Worm (Caenorhabditis elegans) whole organism, young adult: ENCODE measurements around the gene K07C11.8.

Experiments used
- F10E7.11 ChIP-seq: sonication (generic microtip); optimal IDR thresholded peaks from 2 replicates; lab custom pipeline; 2017; ENCODE audit warnings: mild to moderate bottlenecking, missing genetic modification characterization, moderate library complexity, missing compliant biosample characterization
- F22D6.2 ChIP-seq: sonication (generic microtip); optimal IDR thresholded peaks from 2 replicates; lab custom pipeline; 2016; ENCODE audit warnings: mild to moderate bottlenecking, missing genetic modification characterization, missing compliant biosample characterization
- F57A8.1 ChIP-seq: fragments of 200-800 bp; sonication (Bioruptor generic); optimal IDR thresholded peaks from 2 replicates; lab custom pipeline; 2018; ENCODE audit warnings: mild to moderate bottlenecking, missing genetic modification characterization, moderate library complexity, missing compliant biosample characterization
- Y53F4B.3 ChIP-seq: fragments of 200-800 bp; sonication (Bioruptor generic); IDR thresholded peaks from 2 replicates; pipeline ENCODE4 v1.3.6; 2022; ENCODE audit warnings: missing genetic modification reagents, missing genetic modification characterization, missing compliant biosample characterization
- Y53G8AR.9 ChIP-seq: fragments of 200-800 bp; sonication (Bioruptor generic); conservative IDR thresholded peaks from 2 replicates; pipeline ENCODE4 v1.3.6; 2022; ENCODE audit warnings: missing genetic modification reagents, missing genetic modification characterization, missing compliant biosample characterization
- Y79H2A.3 ChIP-seq: fragments of 200-800 bp; sonication (Bioruptor generic); conservative IDR thresholded peaks from 2 replicates; pipeline ENCODE4 v1.3.6; 2022; ENCODE audit warnings: missing genetic modification reagents, missing genetic modification characterization, missing compliant biosample characterization
- ama-1 ChIP-seq, 3 experiments: fragments of 150-350 bp in 1 of 3; sonication (generic microtip) in 2 of 3; optimal IDR thresholded peaks; 2 replicates each; lab custom pipeline; 2014 to 2018; ENCODE audit warnings: missing biosample characterization in 2 of 3, missing genetic modification characterization in 2 of 3, missing genetic modification reagents in 2 of 3
- atf-7 ChIP-seq: sonication (generic microtip); optimal IDR thresholded peaks from 2 replicates; lab custom pipeline; 2017; ENCODE audit warnings: mild to moderate bottlenecking, missing genetic modification characterization, missing compliant biosample characterization
- athp-1 ChIP-seq: sonication (generic microtip); optimal IDR thresholded peaks from 2 replicates; lab custom pipeline; 2017; ENCODE audit warnings: mild to moderate bottlenecking, missing genetic modification characterization, missing compliant biosample characterization
- cebp-1 ChIP-seq, 2 experiments: fragments of 200-800 bp in 1 of 2; sonication (Bioruptor generic) in 1 of 2; sonication (generic microtip) in 1 of 2; IDR thresholded peaks in 1 of 2; optimal IDR thresholded peaks in 1 of 2; 2 replicates each; pipeline versions ENCODE4 v1.3.6 to Lab custom; 2017 to 2022; ENCODE audit warnings: missing compliant biosample characterization in 2 of 2, missing genetic modification characterization in 2 of 2, mild to moderate bottlenecking in 1 of 2, missing genetic modification reagents in 1 of 2, moderate library complexity in 1 of 2
- cebp-2 ChIP-seq: fragments of 200-800 bp; sonication (Bioruptor generic); IDR thresholded peaks from 2 replicates; pipeline ENCODE4 v1.3.6; 2022; ENCODE audit warnings: missing genetic modification characterization, missing compliant biosample characterization
- ceh-58 ChIP-seq: fragments of 200-800 bp; sonication (Bioruptor generic); IDR thresholded peaks from 2 replicates; pipeline ENCODE4 v1.3.6; 2022; ENCODE audit warnings: missing genetic modification characterization, missing compliant biosample characterization
- ceh-79 ChIP-seq: sonication (generic microtip); optimal IDR thresholded peaks from 2 replicates; lab custom pipeline; 2017; ENCODE audit warnings: mild to moderate bottlenecking, missing genetic modification characterization, missing compliant biosample characterization
- die-1 ChIP-seq: sonication (generic microtip); optimal IDR thresholded peaks from 2 replicates; lab custom pipeline; 2016; ENCODE audit warnings: missing genotype, mild to moderate bottlenecking, missing genetic modification characterization, missing compliant biosample characterization
- dpff-1 ChIP-seq: sonication (generic microtip); optimal IDR thresholded peaks from 2 replicates; lab custom pipeline; 2017; ENCODE audit warnings: mild to moderate bottlenecking, missing genetic modification characterization, missing compliant biosample characterization
- dpl-1 ChIP-seq: fragments of 150-350 bp; optimal IDR thresholded peaks from 2 replicates; lab custom pipeline; 2014; ENCODE audit warnings: missing biosample characterization, missing genetic modification reagents, missing genetic modification characterization
- egl-18 ChIP-seq: fragments of 200-800 bp; sonication (Bioruptor generic); IDR thresholded peaks from 2 replicates; pipeline ENCODE4 v1.3.6; 2022; ENCODE audit warnings: missing genetic modification reagents, missing genetic modification characterization, missing compliant biosample characterization
- egrh-3 ChIP-seq: fragments of 200-800 bp; sonication (Bioruptor generic); IDR thresholded peaks from 2 replicates; pipeline ENCODE4 v1.3.6; 2022; ENCODE audit warnings: missing genetic modification reagents, missing genetic modification characterization, missing compliant biosample characterization
- him-1 ChIP-seq: sonication (generic microtip); optimal IDR thresholded peaks from 2 replicates; lab custom pipeline; 2016; ENCODE audit warnings: missing genotype, missing genetic modification reagents, missing genetic modification characterization, missing compliant biosample characterization
- hlh-26 ChIP-seq: fragments of 200-800 bp; sonication (Bioruptor generic); conservative IDR thresholded peaks from 2 replicates; pipeline ENCODE4 v1.3.6; 2022; ENCODE audit warnings: missing genetic modification reagents, missing genetic modification characterization, missing compliant biosample characterization
- hmg-20 ChIP-seq: fragments of 200-800 bp; sonication (Bioruptor generic); IDR thresholded peaks from 2 replicates; pipeline ENCODE4 v1.3.6; 2022; ENCODE audit warnings: missing genetic modification reagents, missing genetic modification characterization, missing compliant biosample characterization
- hrde-1 ChIP-seq: sonication (generic microtip); optimal IDR thresholded peaks from 2 replicates; lab custom pipeline; 2016; ENCODE audit warnings: missing genetic modification characterization, mild to moderate bottlenecking, missing compliant biosample characterization, moderate library complexity, missing genotype, missing genetic modification reagents, borderline replicate concordance
- hsf-1 ChIP-seq: fragments of 200-800 bp; sonication (Bioruptor generic); IDR thresholded peaks from 2 replicates; pipeline ENCODE4 v1.3.6; 2022; ENCODE audit warnings: missing genetic modification reagents, missing genetic modification characterization, missing compliant biosample characterization
- let-526 ChIP-seq: fragments of 200-800 bp; sonication (Bioruptor generic); IDR thresholded peaks from 2 replicates; pipeline ENCODE4 v1.3.6; 2022; ENCODE audit warnings: missing genetic modification reagents, missing genetic modification characterization, missing compliant biosample characterization
- lin-54 ChIP-seq: fragments of 200-800 bp; sonication (Bioruptor generic); optimal IDR thresholded peaks from 2 replicates; lab custom pipeline; 2018; ENCODE audit warnings: mild to moderate bottlenecking, missing genetic modification characterization, missing compliant biosample characterization
- lir-1 ChIP-seq: fragments of 200-800 bp; sonication (Bioruptor generic); conservative IDR thresholded peaks from 2 replicates; pipeline ENCODE4 v1.3.6; 2022; ENCODE audit warnings: missing genetic modification reagents, missing genetic modification characterization, missing compliant biosample characterization
- lsl-1 ChIP-seq: fragments of 200-800 bp; sonication (Bioruptor generic); optimal IDR thresholded peaks from 2 replicates; lab custom pipeline; 2018; ENCODE audit warnings: mild to moderate bottlenecking, missing genetic modification characterization, moderate library complexity, missing compliant biosample characterization
- lsy-27 ChIP-seq: sonication (generic microtip); optimal IDR thresholded peaks from 2 replicates; lab custom pipeline; 2017; ENCODE audit warnings: missing genetic modification characterization, mild to moderate bottlenecking, missing compliant biosample characterization, antibody characterized with exemption, missing genotype, borderline replicate concordance; ENCODE audit not compliant: insufficient read depth
- madf-3 ChIP-seq: fragments of 200-800 bp; sonication (Bioruptor generic); IDR thresholded peaks from 2 replicates; pipeline ENCODE4 v1.3.6; 2022; ENCODE audit warnings: missing genetic modification reagents, missing genetic modification characterization, missing compliant biosample characterization
- madf-8 ChIP-seq: fragments of 200-800 bp; sonication (Bioruptor generic); conservative IDR thresholded peaks from 2 replicates; pipeline ENCODE4 v1.3.6; 2022; ENCODE audit warnings: missing genetic modification reagents, missing genetic modification characterization, missing compliant biosample characterization
- mel-28 ChIP-seq: sonication (generic microtip); optimal IDR thresholded peaks from 2 replicates; lab custom pipeline; 2016; ENCODE audit warnings: borderline replicate concordance, mild to moderate bottlenecking, missing genetic modification characterization, missing compliant biosample characterization
- mes-4 ChIP-seq: sonication (generic microtip); optimal IDR thresholded peaks from 2 replicates; lab custom pipeline; 2016; ENCODE audit warnings: missing genotype, missing genetic modification characterization, missing compliant biosample characterization
- nfya-1 ChIP-seq: sonication (generic microtip); optimal IDR thresholded peaks from 2 replicates; lab custom pipeline; 2017; ENCODE audit warnings: antibody characterized with exemption, missing compliant biosample characterization, missing genetic modification characterization, borderline replicate concordance; ENCODE audit not compliant: insufficient read depth
- nhr-120 ChIP-seq: fragments of 200-800 bp; sonication (Bioruptor generic); IDR thresholded peaks from 2 replicates; pipeline ENCODE4 v1.3.6; 2022; ENCODE audit warnings: missing genetic modification characterization, missing compliant biosample characterization
- nhr-27 ChIP-seq: fragments of 200-800 bp; sonication (Bioruptor generic); optimal IDR thresholded peaks from 2 replicates; lab custom pipeline; 2018; ENCODE audit warnings: mild to moderate bottlenecking, missing genetic modification characterization, moderate library complexity, missing compliant biosample characterization
- rcor-1 ChIP-seq: fragments of 200-800 bp; sonication (Bioruptor generic); IDR thresholded peaks from 2 replicates; pipeline ENCODE4 v1.3.6; 2022; ENCODE audit warnings: missing genetic modification reagents, missing genetic modification characterization, missing compliant biosample characterization
- rec-8 ChIP-seq, 2 experiments: sonication (generic microtip); optimal IDR thresholded peaks; 2 replicates each; lab custom pipeline; 2016; ENCODE audit warnings: mild to moderate bottlenecking in 2 of 2, missing genetic modification characterization in 2 of 2, missing genetic modification reagents in 2 of 2, missing genotype in 2 of 2, missing biosample characterization in 1 of 2, missing compliant biosample characterization in 1 of 2, moderate library complexity in 1 of 2
- repo-1 ChIP-seq: sonication (generic microtip); optimal IDR thresholded peaks from 2 replicates; lab custom pipeline; 2017; ENCODE audit warnings: mild to moderate bottlenecking, missing genetic modification characterization, missing compliant biosample characterization
- snpc-1.3 ChIP-seq: sonication (generic microtip); optimal IDR thresholded peaks from 2 replicates; lab custom pipeline; 2017; ENCODE audit warnings: missing genetic modification characterization, mild to moderate bottlenecking, missing compliant biosample characterization, antibody characterized with exemption, moderate library complexity, missing genotype, missing genetic modification reagents; ENCODE audit not compliant: insufficient read depth
- sptf-2 ChIP-seq: fragments of 200-800 bp; sonication (Bioruptor generic); optimal IDR thresholded peaks from 2 replicates; lab custom pipeline; 2018; ENCODE audit warnings: mild to moderate bottlenecking, missing genetic modification characterization, missing compliant biosample characterization
- unc-62 ChIP-seq: fragments of 150-350 bp; optimal IDR thresholded peaks from 2 replicates; lab custom pipeline; 2014; ENCODE audit warnings: missing biosample characterization, missing genetic modification reagents, missing genetic modification characterization
- ztf-18 ChIP-seq: sonication (generic microtip); optimal IDR thresholded peaks from 2 replicates; lab custom pipeline; 2016; ENCODE audit warnings: missing genotype, mild to moderate bottlenecking, missing genetic modification characterization, missing compliant biosample characterization
- ztf-25 ChIP-seq: fragments of 200-800 bp; sonication (Bioruptor generic); IDR thresholded peaks from 2 replicates; pipeline ENCODE4 v1.3.6; 2022; ENCODE audit warnings: missing genetic modification reagents, missing genetic modification characterization, missing compliant biosample characterization
- ztf-26 ChIP-seq: sonication (generic microtip); optimal IDR thresholded peaks from 2 replicates; lab custom pipeline; 2017; ENCODE audit warnings: missing genetic modification characterization, missing compliant biosample characterization
- ztf-3 ChIP-seq: fragments of 200-800 bp; sonication (Bioruptor generic); optimal IDR thresholded peaks from 2 replicates; lab custom pipeline; 2018; ENCODE audit warnings: mild to moderate bottlenecking, missing genetic modification characterization, missing compliant biosample characterization
- ztf-6 ChIP-seq: fragments of 200-800 bp; sonication (Bioruptor generic); IDR thresholded peaks from 2 replicates; pipeline ENCODE4 v1.3.6; 2022; ENCODE audit warnings: missing genetic modification reagents, missing genetic modification characterization, missing compliant biosample characterization

The K07C11.8 gene

ce11 chrV:8228712-8229119 lies 11.0 kb upstream of the K07C11.8 start (continued):
- peak; percentile 25 for TF ChIP-seq ztf-26 (tag; lab: Kevin White, UChicago)
- TF ChIP-seq hlh-26 (GFP tag; lab: Robert Waterston, UW) = no peak
- TF ChIP-seq ceh-58 (GFP tag; lab: Robert Waterston, UW) = no peak
- no peak for TF ChIP-seq unc-62
- TF ChIP-seq cebp-2 (GFP tag; lab: Robert Waterston, UW) = 0 out of 2 replicates have a peak, but pooled peaks have one; percentile 9
- no peak for TF ChIP-seq F57A8.1 (GFP tag; lab: Kevin White, UChicago)
- TF ChIP-seq lir-1 = peak; percentile 70; the same call in 1 of the 2 replicates
- TF ChIP-seq F10E7.11 (tag; lab: Kevin White, UChicago) = peak; percentile 8
- TF ChIP-seq cebp-1 (GFP tag; IDR thresholded peaks at IDR 0.05; lab: Robert Waterston, UW) = 0 out of 2 replicates have a peak, but pooled peaks have one; percentile 20
- TF ChIP-seq cebp-1 (tag; optimal IDR thresholded peaks at IDR 0.05; lab: Kevin White, UChicago) = no peak
- TF ChIP-seq egrh-3 (GFP tag; lab: Robert Waterston, UW) = peak; percentile 70
- peak; percentile 72 for TF ChIP-seq ztf-18
- peak; percentile 73; the same call in 1 of the 2 replicates for TF ChIP-seq ztf-25 (GFP tag; lab: Robert Waterston, UW)
- peak; percentile 40 for TF ChIP-seq athp-1 (tag; lab: Kevin White, UChicago)
- TF ChIP-seq snpc-1.3 (tag; lab: Kevin White, UChicago) = peak; percentile 98
- TF ChIP-seq lsy-27 = peak; percentile 31
- TF ChIP-seq F22D6.2 = peak; percentile 41
- peak; percentile 90 for TF ChIP-seq hrde-1 (tag; lab: Kevin White, UChicago)
- TF ChIP-seq dpff-1 (tag; lab: Kevin White, UChicago) = no peak
- TF ChIP-seq egl-18 = no peak
- peak; percentile 83 for TF ChIP-seq lsl-1 (GFP tag; lab: Kevin White, UChicago)
- TF ChIP-seq repo-1 = peak; percentile 87
- TF ChIP-seq mel-28 = peak; percentile 74
- TF ChIP-seq ama-1 (optimal IDR thresholded peaks at IDR 0.05; lab: Kevin White, UChicago) = peak; percentile 91
- peak in 1 of 2 experiments; percentile 35 for TF ChIP-seq ama-1 (GFP tag; optimal IDR thresholded peaks at IDR 0.05; lab: Kevin White, UChicago)
- no peak for TF ChIP-seq ztf-3 (GFP tag; lab: Kevin White, UChicago)
- TF ChIP-seq atf-7 (tag; lab: Kevin White, UChicago) = peak; percentile 67
- peak; percentile 40 for TF ChIP-seq dpl-1 (GFP tag; lab: Kevin White, UChicago)
- peak; percentile 95 for TF ChIP-seq rcor-1 (GFP tag; lab: Robert Waterston, UW)
- peak; percentile 65 for TF ChIP-seq madf-8 (GFP tag; lab: Robert Waterston, UW)
- peak; percentile 86 for TF ChIP-seq Y53G8AR.9 (GFP tag; lab: Robert Waterston, UW)
- peak; percentile 92 for TF ChIP-seq hsf-1 (GFP tag; lab: Robert Waterston, UW)
- TF ChIP-seq Y79H2A.3 (GFP tag; lab: Robert Waterston, UW) = 0 out of 2 replicates have a peak, but pooled peaks have one; percentile 65
- peak; percentile 99 for TF ChIP-seq him-1 (tag; lab: Kevin White, UChicago)
- TF ChIP-seq rec-8 (tag; optimal IDR thresholded peaks at IDR 0.05; lab: Kevin White, UChicago) = peak in 1 of 2 experiments; percentile 83
- peak; percentile 36 for TF ChIP-seq mes-4 (tag; lab: Kevin White, UChicago)
- TF ChIP-seq nhr-120 (GFP tag; lab: Robert Waterston, UW) = no peak
- no peak for TF ChIP-seq ztf-6 (GFP tag; lab: Robert Waterston, UW)
- TF ChIP-seq ceh-79 (tag; lab: Kevin White, UChicago) = no peak
- no peak for TF ChIP-seq nfya-1
- TF ChIP-seq let-526 (GFP tag; lab: Robert Waterston, UW) = no peak
- peak; percentile 17 for TF ChIP-seq sptf-2 (GFP tag; lab: Kevin White, UChicago)
- TF ChIP-seq nhr-27 (tag; lab: Kevin White, UChicago) = peak; percentile 23
- peak; percentile 86 for TF ChIP-seq lin-54 (GFP tag; lab: Kevin White, UChicago)
- peak; percentile 52 for TF ChIP-seq die-1 (tag; lab: Kevin White, UChicago)
- TF ChIP-seq madf-3 (GFP tag; lab: Robert Waterston, UW) = peak; percentile 74
- peak; percentile 84 for TF ChIP-seq hmg-20 (GFP tag; lab: Robert Waterston, UW)
- peak; percentile 72 for TF ChIP-seq Y53F4B.3 (GFP tag; lab: Robert Waterston, UW)
